Worm (Caenorhabditis elegans): Measurements from ENCODE around the gene sti-1.
A peak's percentile ranks its signal among the peaks of the same experiment; 100 is the strongest.

The sti-1 gene

ce11 chrV:808260-808659 is 34.9 kb downstream of the sti-1 start:
- TF ChIP-seq sma-9 (GFP tag; optimal IDR thresholded peaks at IDR 0.05): no peak
- no peak for TF ChIP-seq sma-9 (tag; optimal IDR thresholded peaks at IDR 0.05)
- TF ChIP-seq snpc-4 (tag; optimal IDR thresholded peaks at IDR 0.05): no peak
- no peak for TF ChIP-seq ama-1 (optimal IDR thresholded peaks at IDR 0.05)
- TF ChIP-seq aly-2 (tag; optimal IDR thresholded peaks at IDR 0.05): no peak
- no peak for TF ChIP-seq nhr-10 (tag; optimal IDR thresholded peaks at IDR 0.05)
- TF ChIP-seq unc-55 (GFP tag; optimal IDR thresholded peaks at IDR 0.05): no peak
- no peak for TF ChIP-seq mdl-1 (tag; optimal IDR thresholded peaks at IDR 0.05)
- no peak for TF ChIP-seq nhr-25 (tag; optimal IDR thresholded peaks at IDR 0.05)
- TF ChIP-seq peb-1 (tag; optimal IDR thresholded peaks at IDR 0.05): no peak
- no peak for TF ChIP-seq dmd-4 (tag; optimal IDR thresholded peaks at IDR 0.05)
- no peak for TF ChIP-seq nhr-11 (tag; optimal IDR thresholded peaks at IDR 0.05)
- TF ChIP-seq alr-1 (tag; optimal IDR thresholded peaks at IDR 0.05): no peak

- TF ChIP-seq unc-55 (GFP tag; optimal IDR thresholded peaks at IDR 0.05) (peak; percentile 23), F13H6.1 (tag; optimal IDR thresholded peaks at IDR 0.05) (peak; percentile 11), nhr-129 (tag; optimal IDR thresholded peaks at IDR 0.05) (no peak)
These were observed 37.1 kb downstream of the sti-1 start, which contains the start of gene R13D11.4 for ce11 chrV:810281-810862. Gene R13D11.4 (plus strand): TSS chrV:810812.

- TF ChIP-seq lin-39 (tag; optimal IDR thresholded peaks at IDR 0.05) (no peak), ztf-11 (tag; optimal IDR thresholded peaks at IDR 0.05) (no peak), ZK546.5 (tag; optimal IDR thresholded peaks at IDR 0.05) (no peak), gmeb-1 (tag; optimal IDR thresholded peaks at IDR 0.05) (no peak), Y55F3AM.14 (GFP tag; optimal IDR thresholded peaks at IDR 0.05) (no peak), elt-1 (tag; optimal IDR thresholded peaks at IDR 0.05) (no peak), sma-9 (GFP tag; optimal IDR thresholded peaks at IDR 0.05) (no peak), sma-9 (tag; optimal IDR thresholded peaks at IDR 0.05) (no peak), unc-39 (tag; optimal IDR thresholded peaks at IDR 0.05) (no peak), nhr-237 (tag; optimal IDR thresholded peaks at IDR 0.05) (no peak), C34F6.9 (tag; optimal IDR thresholded peaks at IDR 0.05) (no peak), mbf-1 (tag; optimal IDR thresholded peaks at IDR 0.05) (no peak), unc-55 (GFP tag; optimal IDR thresholded peaks at IDR 0.05) (no peak), alr-1 (tag; optimal IDR thresholded peaks at IDR 0.05) (no peak), egl-27 (tag; optimal IDR thresholded peaks at IDR 0.05) (no peak), snpc-4 (tag; optimal IDR thresholded peaks at IDR 0.05) (no peak), nhr-21 (tag; optimal IDR thresholded peaks at IDR 0.05) (no peak)
These were observed 39.8 kb downstream of the sti-1 start, which contains the start of gene R13D11.10 for ce11 chrV:813101-813500. Gene R13D11.10 (minus strand): TSS chrV:813201.

ce11 chrV:814716-815115 is 41.4 kb downstream of the sti-1 start, which contains the start of gene R13D11.3:
Gene R13D11.3 (plus strand): TSS chrV:815016.
- no peak for TF ChIP-seq egl-27 (tag; optimal IDR thresholded peaks at IDR 0.05)
- TF ChIP-seq fos-1 (tag; optimal IDR thresholded peaks at IDR 0.05): no peak
- TF ChIP-seq peb-1 (tag; optimal IDR thresholded peaks at IDR 0.05): no peak
- TF ChIP-seq zag-1 (tag; optimal IDR thresholded peaks at IDR 0.05): no peak
- TF ChIP-seq dmd-4 (tag; optimal IDR thresholded peaks at IDR 0.05): no peak
- no peak for TF ChIP-seq mbf-1 (tag; optimal IDR thresholded peaks at IDR 0.05)
- TF ChIP-seq unc-55 (GFP tag; optimal IDR thresholded peaks at IDR 0.05): no peak
- TF ChIP-seq ZK546.5 (tag; optimal IDR thresholded peaks at IDR 0.05): no peak
- no peak for TF ChIP-seq ceh-82 (tag; optimal IDR thresholded peaks at IDR 0.05)
- TF ChIP-seq nhr-12 (tag; optimal IDR thresholded peaks at IDR 0.05): no peak

- TF ChIP-seq dmd-4 (tag; optimal IDR thresholded peaks at IDR 0.05) (no peak), skn-1 (tag; optimal IDR thresholded peaks at IDR 0.05) (no peak), mdl-1 (tag; optimal IDR thresholded peaks at IDR 0.05) (no peak), ztf-4 (tag; optimal IDR thresholded peaks at IDR 0.05) (no peak), lin-11 (tag; optimal IDR thresholded peaks at IDR 0.05) (no peak), nhr-21 (tag; optimal IDR thresholded peaks at IDR 0.05) (no peak), nhr-6 (tag; optimal IDR thresholded peaks at IDR 0.05) (no peak), C34F6.9 (tag; optimal IDR thresholded peaks at IDR 0.05) (no peak), blmp-1 (tag; optimal IDR thresholded peaks at IDR 0.05; ENCODE audit: insufficient read depth) (no peak), lin-13 (GFP tag; optimal IDR thresholded peaks at IDR 0.05) (no peak), egl-27 (tag; optimal IDR thresholded peaks at IDR 0.05) (no peak), snpc-4 (tag; optimal IDR thresholded peaks at IDR 0.05) (no peak), nhr-129 (tag; optimal IDR thresholded peaks at IDR 0.05) (no peak), ztf-11 (tag; optimal IDR thresholded peaks at IDR 0.05) (no peak)
These were observed 43.9 kb downstream of the sti-1 start, which contains the start of gene R13D11.1 for ce11 chrV:817182-817581. Gene R13D11.1 (plus strand): TSS chrV:817482.

All from whole organism, L2 larva.